Worm (Caenorhabditis elegans) whole organism, young adult: Measurements from ENCODE around the gene Y25C1A.7.
"Not testable (repeated sequence)": the region's sequence is repeated elsewhere in the genome, so short reads cannot be mapped to it uniquely, and the experiment has no call there.

Experiments
- B0019.2 ChIP-seq: fragments of 200-800 bp; sonication (Bioruptor generic); conservative IDR thresholded peaks from 2 replicates; pipeline ENCODE4 v1.3.6; 2022; ENCODE audit warnings: missing genetic modification reagents, missing genetic modification characterization, missing compliant biosample characterization
- B0261.1 ChIP-seq: sonication (generic microtip); optimal IDR thresholded peaks from 2 replicates; lab custom pipeline; 2016; ENCODE audit warnings: mild to moderate bottlenecking, missing genetic modification characterization, moderate library complexity, missing compliant biosample characterization
- C06A6.2 ChIP-seq: fragments of 200-800 bp; sonication (Bioruptor generic); conservative IDR thresholded peaks from 2 replicates; pipeline ENCODE4 v1.3.6; 2022; ENCODE audit warnings: missing genetic modification characterization, missing compliant biosample characterization
- F22D6.2 ChIP-seq: sonication (generic microtip); optimal IDR thresholded peaks from 2 replicates; lab custom pipeline; 2016; ENCODE audit warnings: mild to moderate bottlenecking, missing genetic modification characterization, missing compliant biosample characterization
- F33H1.4 ChIP-seq: fragments of 200-800 bp; sonication (Bioruptor generic); IDR thresholded peaks from 2 replicates; pipeline ENCODE4 v1.3.6; 2022; ENCODE audit warnings: missing genetic modification reagents, missing genetic modification characterization, missing compliant biosample characterization
- F39B2.1 ChIP-seq: fragments of 200-800 bp; sonication (Bioruptor generic); IDR thresholded peaks from 2 replicates; pipeline ENCODE4 v1.3.6; 2022; ENCODE audit warnings: missing genetic modification reagents, missing genetic modification characterization, missing compliant biosample characterization
- F52B5.7 ChIP-seq: sonication (generic microtip); optimal IDR thresholded peaks from 2 replicates; lab custom pipeline; 2016; ENCODE audit warnings: mild to moderate bottlenecking, missing genetic modification characterization, missing compliant biosample characterization
- T07F8.4 ChIP-seq: sonication (generic microtip); optimal IDR thresholded peaks from 2 replicates; lab custom pipeline; 2016; ENCODE audit warnings: mild to moderate bottlenecking, missing genetic modification characterization, moderate library complexity, missing compliant biosample characterization
- Y53F4B.3 ChIP-seq: fragments of 200-800 bp; sonication (Bioruptor generic); IDR thresholded peaks from 2 replicates; pipeline ENCODE4 v1.3.6; 2022; ENCODE audit warnings: missing genetic modification reagents, missing genetic modification characterization, missing compliant biosample characterization
- ceh-100 ChIP-seq: fragments of 200-800 bp; sonication (Bioruptor generic); IDR thresholded peaks from 2 replicates; pipeline ENCODE4 v1.3.6; 2022; ENCODE audit warnings: missing genetic modification reagents, missing genetic modification characterization, missing compliant biosample characterization
- dox-1 ChIP-seq: fragments of 200-800 bp; sonication (Bioruptor generic); IDR thresholded peaks from 2 replicates; pipeline ENCODE4 v1.3.6; 2022; ENCODE audit warnings: missing genetic modification reagents, missing genetic modification characterization, missing compliant biosample characterization
- efl-1 ChIP-seq: fragments of 150-350 bp; optimal IDR thresholded peaks from 2 replicates; lab custom pipeline; 2014; ENCODE audit warnings: missing biosample characterization, missing genetic modification reagents, missing genetic modification characterization
- egl-44 ChIP-seq: fragments of 200-800 bp; sonication (Bioruptor generic); IDR thresholded peaks from 2 replicates; pipeline ENCODE4 v1.3.6; 2022; ENCODE audit warnings: missing genetic modification reagents, missing genetic modification characterization, missing compliant biosample characterization
- egrh-3 ChIP-seq: fragments of 200-800 bp; sonication (Bioruptor generic); IDR thresholded peaks from 2 replicates; pipeline ENCODE4 v1.3.6; 2022; ENCODE audit warnings: missing genetic modification reagents, missing genetic modification characterization, missing compliant biosample characterization
- gei-17 ChIP-seq: fragments of 200-800 bp; sonication (Bioruptor generic); optimal IDR thresholded peaks from 2 replicates; lab custom pipeline; 2018; ENCODE audit warnings: mild to moderate bottlenecking, missing genetic modification characterization, missing compliant biosample characterization
- hmg-1.2 ChIP-seq: fragments of 200-800 bp; sonication (Bioruptor generic); IDR thresholded peaks from 2 replicates; pipeline ENCODE4 v1.3.6; 2022; ENCODE audit warnings: missing genetic modification reagents, missing genetic modification characterization, missing compliant biosample characterization
- hrde-1 ChIP-seq: sonication (generic microtip); optimal IDR thresholded peaks from 2 replicates; lab custom pipeline; 2016; ENCODE audit warnings: missing genetic modification characterization, mild to moderate bottlenecking, missing compliant biosample characterization, moderate library complexity, missing genotype, missing genetic modification reagents, borderline replicate concordance
- lin-40 ChIP-seq: sonication (generic microtip); optimal IDR thresholded peaks from 2 replicates; lab custom pipeline; 2016; ENCODE audit warnings: missing genetic modification characterization, mild to moderate bottlenecking, missing compliant biosample characterization, missing genotype, missing genetic modification reagents
- madf-10 ChIP-seq: sonication (generic microtip); optimal IDR thresholded peaks from 2 replicates; lab custom pipeline; 2016; ENCODE audit warnings: mild to moderate bottlenecking, missing genetic modification characterization, missing compliant biosample characterization
- madf-3 ChIP-seq: fragments of 200-800 bp; sonication (Bioruptor generic); IDR thresholded peaks from 2 replicates; pipeline ENCODE4 v1.3.6; 2022; ENCODE audit warnings: missing genetic modification reagents, missing genetic modification characterization, missing compliant biosample characterization
- madf-6 ChIP-seq: fragments of 200-800 bp; sonication (Bioruptor generic); IDR thresholded peaks from 2 replicates; pipeline ENCODE4 v1.3.6; 2022; ENCODE audit warnings: missing genetic modification reagents, missing genetic modification characterization, missing compliant biosample characterization
- madf-8 ChIP-seq: fragments of 200-800 bp; sonication (Bioruptor generic); conservative IDR thresholded peaks from 2 replicates; pipeline ENCODE4 v1.3.6; 2022; ENCODE audit warnings: missing genetic modification reagents, missing genetic modification characterization, missing compliant biosample characterization
- mcd-1 ChIP-seq: fragments of 200-800 bp; sonication (Bioruptor generic); IDR thresholded peaks from 2 replicates; pipeline ENCODE4 v1.3.6; 2022; ENCODE audit warnings: missing genetic modification reagents, missing genetic modification characterization, missing compliant biosample characterization
- mes-4 ChIP-seq: sonication (generic microtip); optimal IDR thresholded peaks from 2 replicates; lab custom pipeline; 2016; ENCODE audit warnings: missing genotype, missing genetic modification characterization, missing compliant biosample characterization
- nhr-179 ChIP-seq: sonication (generic microtip); optimal IDR thresholded peaks from 2 replicates; lab custom pipeline; 2016; ENCODE audit warnings: mild to moderate bottlenecking, missing genetic modification characterization, missing compliant biosample characterization
- pbrm-1 ChIP-seq: fragments of 200-800 bp; sonication (Bioruptor generic); IDR thresholded peaks from 2 replicates; pipeline ENCODE4 v1.3.6; 2022; ENCODE audit warnings: missing genetic modification reagents, missing genetic modification characterization, missing compliant biosample characterization
- pha-4 ChIP-seq: fragments of 150-350 bp; sonication (generic microtip); optimal IDR thresholded peaks from 2 replicates; lab custom pipeline; 2014; ENCODE audit warnings: missing biosample characterization, missing genetic modification reagents, missing genetic modification characterization
- rcor-1 ChIP-seq: fragments of 200-800 bp; sonication (Bioruptor generic); IDR thresholded peaks from 2 replicates; pipeline ENCODE4 v1.3.6; 2022; ENCODE audit warnings: missing genetic modification reagents, missing genetic modification characterization, missing compliant biosample characterization
- rpc-1 ChIP-seq, 2 experiments: fragments of 150-350 bp in 1 of 2; sonication (generic microtip) in 1 of 2; optimal IDR thresholded peaks; 2 replicates each; lab custom pipeline; 2014 to 2018; ENCODE audit warnings: missing biosample characterization in 1 of 2, missing genetic modification characterization in 1 of 2, missing genetic modification reagents in 1 of 2, missing genotype in 1 of 2
- snpc-3.4 ChIP-seq: sonication (generic microtip); optimal IDR thresholded peaks from 2 replicates; lab custom pipeline; 2017; ENCODE audit warnings: missing genetic modification characterization, mild to moderate bottlenecking, missing compliant biosample characterization, antibody characterized with exemption, moderate library complexity, missing genotype, missing genetic modification reagents
- snpc-4 ChIP-seq, 5 experiments: fragments of 150-350 bp in 1 of 5; sonication (generic microtip) in 4 of 5; optimal IDR thresholded peaks; 2 replicates each; lab custom pipeline; 2014 to 2018; ENCODE audit warnings: missing genetic modification characterization in 5 of 5, missing biosample characterization in 3 of 5, antibody characterized with exemption in 2 of 5, mild to moderate bottlenecking in 2 of 5, missing compliant biosample characterization in 2 of 5, missing genotype in 2 of 5, moderate library complexity in 2 of 5, missing genetic modification reagents in 1 of 5
- somi-1 ChIP-seq: fragments of 200-800 bp; sonication (Bioruptor generic); optimal IDR thresholded peaks from 2 replicates; lab custom pipeline; 2018; ENCODE audit warnings: mild to moderate bottlenecking, missing genetic modification characterization, missing compliant biosample characterization
- sptf-2 ChIP-seq: fragments of 200-800 bp; sonication (Bioruptor generic); optimal IDR thresholded peaks from 2 replicates; lab custom pipeline; 2018; ENCODE audit warnings: mild to moderate bottlenecking, missing genetic modification characterization, missing compliant biosample characterization
- tbp1 ChIP-seq: fragments of 200-800 bp; sonication (Bioruptor generic); optimal IDR thresholded peaks from 2 replicates; lab custom pipeline; 2018; ENCODE audit warnings: mild to moderate bottlenecking, missing genetic modification characterization, missing compliant biosample characterization
- tbx-9 ChIP-seq: sonication (generic microtip); optimal IDR thresholded peaks from 2 replicates; lab custom pipeline; 2016; ENCODE audit warnings: borderline replicate concordance, missing genetic modification characterization, inconsistent platforms, missing compliant biosample characterization
- xnd-1 ChIP-seq: sonication (generic microtip); optimal IDR thresholded peaks from 2 replicates; lab custom pipeline; 2016; ENCODE audit warnings: missing genotype, missing genetic modification reagents, missing genetic modification characterization, missing compliant biosample characterization
- zfh-2 ChIP-seq: fragments of 200-800 bp; sonication (Bioruptor generic); conservative IDR thresholded peaks from 2 replicates; pipeline ENCODE4 v1.3.6; 2022; ENCODE audit warnings: missing genetic modification reagents, missing genetic modification characterization, missing compliant biosample characterization
- ztf-25 ChIP-seq: fragments of 200-800 bp; sonication (Bioruptor generic); IDR thresholded peaks from 2 replicates; pipeline ENCODE4 v1.3.6; 2022; ENCODE audit warnings: missing genetic modification reagents, missing genetic modification characterization, missing compliant biosample characterization
- ztf-28 ChIP-seq: fragments of 200-800 bp; sonication (Bioruptor generic); IDR thresholded peaks from 2 replicates; pipeline ENCODE4 v1.3.6; 2022; ENCODE audit warnings: missing genetic modification reagents, missing genetic modification characterization, missing compliant biosample characterization

Y25C1A.7 gene

DNA sequence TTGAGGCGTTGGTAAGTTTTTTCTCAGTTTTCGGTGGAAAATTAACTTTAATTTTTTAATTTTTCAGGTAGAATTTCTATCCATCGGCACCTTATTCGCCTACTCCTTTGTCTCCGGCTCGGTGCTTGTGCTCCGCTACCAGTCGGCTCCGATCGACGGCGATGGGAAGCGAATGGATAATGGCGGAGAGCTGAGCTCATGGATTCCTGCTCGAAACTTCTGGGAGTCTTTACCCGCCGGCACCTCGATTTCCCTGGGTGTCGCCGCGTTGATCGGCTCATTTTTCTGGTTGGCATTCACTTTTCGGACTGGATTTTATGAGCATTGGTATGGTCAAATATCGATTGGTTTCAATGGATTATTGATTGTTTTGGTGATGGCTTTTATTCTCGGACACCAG lies 35.9 kb downstream of the Y25C1A.7 start:
- TF ChIP-seq sptf-2 (GFP tag; lab: Kevin White, UChicago) = no peak
- peak; percentile 68 for TF ChIP-seq zfh-2 (GFP tag; lab: Robert Waterston, UW)
- TF ChIP-seq hrde-1 (tag; lab: Kevin White, UChicago) = no peak
- TF ChIP-seq, all 124 proteins: peak for 1

DNA sequence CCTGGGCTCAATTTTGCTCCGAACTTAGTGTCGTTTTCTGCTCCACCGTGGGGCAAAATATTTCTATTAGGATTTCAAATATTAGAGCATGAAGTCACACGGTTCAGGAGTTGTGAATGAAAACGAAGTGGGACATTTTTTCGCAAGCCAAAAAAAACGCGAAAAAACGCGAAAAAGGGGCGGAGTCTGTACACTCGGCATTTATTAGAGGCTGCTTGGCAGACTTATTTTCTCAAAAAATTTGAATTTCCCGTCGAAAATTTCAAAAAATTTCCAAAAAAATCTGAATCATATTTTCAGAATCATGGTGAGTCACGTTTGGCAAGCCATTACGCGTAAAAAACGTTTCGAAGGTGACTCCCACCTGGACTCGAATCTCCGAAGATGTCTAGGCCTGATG lies 38.4 kb downstream of the Y25C1A.7 start, which contains the start of gene B0454.6:
B0454.6 (plus strand) TSS at position 301 of the 400 bp plus-strand sequence.
- TF ChIP-seq pha-4 (tag; lab: Kevin White, UChicago); ztf-25 (GFP tag; lab: Robert Waterston, UW); mes-4 (tag; lab: Kevin White, UChicago): not testable (repeated sequence)

DNA sequence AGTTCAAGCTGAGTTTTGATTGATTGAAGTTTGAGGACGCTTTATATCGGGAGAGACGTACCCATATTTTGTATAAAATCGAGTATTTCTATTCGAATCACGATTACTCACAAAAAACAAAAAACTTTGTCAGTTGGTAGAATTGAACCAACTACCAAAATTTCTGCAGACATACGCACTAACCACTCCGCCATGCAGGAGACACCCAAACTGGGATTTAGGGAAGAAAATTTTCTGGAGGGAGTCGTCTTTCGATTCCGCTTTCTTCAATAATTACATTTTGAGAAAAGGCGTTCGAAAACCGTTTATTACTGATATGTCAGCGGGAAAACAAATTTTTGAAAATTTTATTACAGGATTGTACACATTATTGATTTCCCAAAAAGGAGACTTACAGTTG lies 39.6 kb downstream of the Y25C1A.7 start:
- TF ChIP-seq rcor-1 = peak; percentile 37; the same call in 1 of the 2 replicates
- peak; percentile 26 for TF ChIP-seq rpc-1 (optimal IDR thresholded peaks at IDR 0.05; lab: Kevin White, UChicago)
- peak; percentile 52 for TF ChIP-seq rpc-1 (tag; optimal IDR thresholded peaks at IDR 0.05; lab: Kevin White, UChicago)
- TF ChIP-seq snpc-4 (GFP tag; optimal IDR thresholded peaks at IDR 0.05; lab: Kevin White, UChicago) = not testable (repeated sequence)
- TF ChIP-seq snpc-4 (tag; optimal IDR thresholded peaks at IDR 0.05; lab: Kevin White, UChicago) = peak in 2 of 4 experiments; percentile 39 to 66
- 0 out of 2 replicates have a peak, but pooled peaks have one; percentile 31 for TF ChIP-seq dox-1
- TF ChIP-seq B0261.1 (tag; lab: Kevin White, UChicago) = peak; percentile 66
- TF ChIP-seq tbp1 (GFP tag; lab: Kevin White, UChicago) = peak; percentile 84
- peak; percentile 31; the same call in 1 of the 2 replicates for TF ChIP-seq hmg-1.2
- TF ChIP-seq madf-6 (GFP tag; lab: Robert Waterston, UW) = peak; percentile 61; the same call in 1 of the 2 replicates

DNA sequence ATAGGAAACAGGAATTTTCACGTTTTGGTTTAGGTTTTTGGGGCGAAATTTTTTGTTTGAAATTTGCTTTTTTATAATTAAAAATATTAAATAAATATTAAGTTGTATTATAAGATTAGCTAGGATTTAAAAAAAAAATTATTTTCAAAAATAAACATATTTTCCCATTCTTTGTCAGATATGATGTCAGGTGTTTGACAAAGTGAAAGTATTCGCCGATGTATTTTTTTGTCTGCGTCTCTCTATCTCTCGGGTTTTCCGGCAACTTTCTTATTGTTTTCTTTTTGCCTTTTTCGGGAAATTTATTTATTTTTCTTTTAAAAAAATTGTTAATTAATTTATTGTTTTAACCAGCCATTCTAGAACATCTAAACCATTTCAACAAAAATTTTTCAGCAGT lies 40.4 kb downstream of the Y25C1A.7 start:
- TF ChIP-seq pbrm-1 (GFP tag; lab: Robert Waterston, UW) = no peak
- TF ChIP-seq madf-3 (GFP tag; lab: Robert Waterston, UW) = no peak
- TF ChIP-seq madf-8 (GFP tag; lab: Robert Waterston, UW) = no peak
- TF ChIP-seq xnd-1 (tag; lab: Kevin White, UChicago) = no peak
- TF ChIP-seq F39B2.1 = no peak
- no peak for TF ChIP-seq ceh-100 (GFP tag; lab: Robert Waterston, UW)
- TF ChIP-seq egrh-3 (GFP tag; lab: Robert Waterston, UW) = no peak
- TF ChIP-seq efl-1 (GFP tag; lab: Kevin White, UChicago) = no peak

DNA sequence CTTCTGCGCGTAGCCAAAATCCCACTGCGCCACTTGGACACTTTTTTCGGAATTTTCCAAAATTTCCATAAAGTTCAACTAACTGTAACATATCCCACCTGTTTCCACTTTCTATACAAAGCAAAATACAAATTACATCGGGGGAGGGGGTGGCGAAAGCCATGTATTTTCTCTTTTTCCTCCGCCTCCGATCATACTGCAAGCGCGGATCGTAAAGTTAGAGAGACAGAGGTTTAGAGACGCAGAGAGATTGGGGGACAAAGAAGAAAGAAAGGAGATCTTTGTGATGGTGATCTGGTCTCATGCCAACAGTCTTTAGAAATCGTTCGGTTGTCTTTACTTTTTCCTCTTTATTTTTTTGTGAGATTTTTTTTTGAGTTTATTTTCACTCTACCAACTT lies 42.6 kb downstream of the Y25C1A.7 start:
- TF ChIP-seq tbx-9 (no peak), B0019.2 (no peak), egl-44 (GFP tag; lab: Robert Waterston, UW) (no peak), madf-10 (tag; lab: Kevin White, UChicago) (no peak), Y53F4B.3 (GFP tag; lab: Robert Waterston, UW) (no peak)

DNA sequence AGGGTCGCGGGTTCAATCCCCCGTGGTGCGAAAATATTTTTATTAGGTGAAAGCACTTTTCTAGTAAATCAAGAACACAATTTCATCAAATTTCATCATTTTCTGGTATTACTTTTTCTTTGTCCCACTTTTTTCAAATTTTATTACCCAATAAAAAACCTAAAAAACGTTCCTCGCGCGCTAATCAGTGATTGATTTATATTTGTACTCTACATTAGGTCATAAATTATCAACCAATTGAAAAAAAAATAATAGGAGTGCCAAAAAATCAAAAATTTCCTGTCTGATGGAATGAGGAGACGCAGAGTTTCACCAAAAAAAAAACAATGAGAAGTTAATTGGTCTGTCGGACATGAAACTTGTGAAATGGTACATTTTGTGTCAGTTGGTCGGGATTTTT lies 46.2 kb downstream of the Y25C1A.7 start:
- no peak for TF ChIP-seq snpc-3.4
- no peak for TF ChIP-seq gei-17 (GFP tag; lab: Kevin White, UChicago)
- TF ChIP-seq F52B5.7 = no peak
- TF ChIP-seq madf-8 (GFP tag; lab: Robert Waterston, UW) = no peak
- no peak for TF ChIP-seq mcd-1 (GFP tag; lab: Robert Waterston, UW)
- no peak for TF ChIP-seq nhr-179 (tag; lab: Kevin White, UChicago)
- TF ChIP-seq F22D6.2 = no peak
- TF ChIP-seq T07F8.4 (tag; lab: Kevin White, UChicago) = no peak
- no peak for TF ChIP-seq hrde-1 (tag; lab: Kevin White, UChicago)
- TF ChIP-seq ztf-28 (GFP tag; lab: Robert Waterston, UW) = no peak
- TF ChIP-seq egl-44 (GFP tag; lab: Robert Waterston, UW) = no peak
- TF ChIP-seq tbx-9 = no peak
- TF ChIP-seq C06A6.2 (GFP tag; lab: Robert Waterston, UW) = no peak
- no peak for TF ChIP-seq lin-40
- TF ChIP-seq madf-10 (tag; lab: Kevin White, UChicago) = no peak
- no peak for TF ChIP-seq somi-1 (GFP tag; lab: Kevin White, UChicago)
- no peak for TF ChIP-seq F33H1.4
